Worm (Caenorhabditis elegans): Measurements from ENCODE around the gene imp-3.

DNA sequence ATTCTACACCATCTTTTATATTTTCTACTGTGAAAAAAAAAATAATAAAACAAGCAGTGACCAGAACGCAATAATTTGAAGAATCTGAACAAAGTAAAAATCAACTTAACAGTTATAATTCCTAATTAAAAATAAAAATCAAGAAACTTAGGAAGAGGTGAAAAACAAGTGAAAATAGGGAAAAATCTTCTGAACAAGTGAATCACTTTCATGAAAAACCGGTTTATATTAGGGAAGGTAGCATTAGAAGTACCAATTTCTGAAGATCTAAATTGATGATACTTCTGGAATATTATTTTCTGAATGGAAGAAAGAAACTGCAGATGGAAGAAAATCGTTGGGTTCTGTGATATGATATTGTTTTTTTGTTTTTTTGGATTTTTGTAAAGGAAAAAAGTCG is 47.1 kb upstream of the imp-3 start:
- TF ChIP-seq tbx-2 (tag; optimal IDR thresholded peaks at IDR 0.05) (no peak), ama-1 (optimal IDR thresholded peaks at IDR 0.05) (no peak), elt-1 (tag; optimal IDR thresholded peaks at IDR 0.05) (no peak), nhr-25 (tag; optimal IDR thresholded peaks at IDR 0.05) (no peak), aly-2 (tag; optimal IDR thresholded peaks at IDR 0.05) (no peak), lin-15B (tag; optimal IDR thresholded peaks at IDR 0.05) (no peak), nhr-12 (tag; optimal IDR thresholded peaks at IDR 0.05) (no peak), nhr-11 (tag; optimal IDR thresholded peaks at IDR 0.05) (no peak), ceh-82 (tag; optimal IDR thresholded peaks at IDR 0.05) (no peak), ZK546.5 (tag; optimal IDR thresholded peaks at IDR 0.05) (no peak), ztf-4 (tag; optimal IDR thresholded peaks at IDR 0.05) (no peak)

Measured in whole organism, L3 larva.